Worm (Caenorhabditis elegans) whole organism, L1 larva: ENCODE measurements around the gene tmed-1.

Experiments used
- C04F5.9 ChIP-seq: sonication (generic microtip); optimal IDR thresholded peaks from 2 replicates; lab custom pipeline; 2016; ENCODE audit warnings: missing genetic modification characterization, missing compliant biosample characterization
- C16A3.4 ChIP-seq: fragments of 150-350 bp; optimal IDR thresholded peaks from 2 replicates; lab custom pipeline; 2014; ENCODE audit warnings: missing biosample characterization, missing genetic modification characterization
- F16B12.6 ChIP-seq: fragments of 150-350 bp; optimal IDR thresholded peaks from 2 replicates; lab custom pipeline; 2014; ENCODE audit warnings: missing biosample characterization, missing genetic modification characterization
- alr-1 ChIP-seq: fragments of 200-800 bp; sonication (Bioruptor generic); optimal IDR thresholded peaks from 2 replicates; lab custom pipeline; 2018; ENCODE audit warnings: borderline replicate concordance, mild to moderate bottlenecking, missing genetic modification characterization, missing compliant biosample characterization
- aly-2 ChIP-seq: fragments of 150-350 bp; optimal IDR thresholded peaks from 2 replicates; lab custom pipeline; 2014; ENCODE audit warnings: missing biosample characterization, missing genetic modification characterization
- blmp-1 ChIP-seq: fragments of 150-350 bp; optimal IDR thresholded peaks from 2 replicates; lab custom pipeline; 2014; ENCODE audit warnings: missing biosample characterization, missing genetic modification characterization
- ceh-63 ChIP-seq: fragments of 200-800 bp; sonication (Bioruptor generic); optimal IDR thresholded peaks from 2 replicates; lab custom pipeline; 2018; ENCODE audit warnings: mild to moderate bottlenecking, missing genetic modification characterization, missing compliant biosample characterization
- ceh-8 ChIP-seq: fragments of 200-800 bp; sonication (Bioruptor generic); optimal IDR thresholded peaks from 2 replicates; lab custom pipeline; 2018; ENCODE audit warnings: mild to moderate bottlenecking, missing genetic modification characterization, moderate library complexity, missing compliant biosample characterization
- ceh-88 ChIP-seq: fragments of 200-800 bp; sonication (Bioruptor generic); IDR thresholded peaks from 2 replicates; pipeline ENCODE4 v1.3.6; 2022; ENCODE audit warnings: missing genetic modification characterization, missing compliant biosample characterization
- dsc-1 ChIP-seq: sonication (generic microtip); optimal IDR thresholded peaks from 2 replicates; lab custom pipeline; 2016; ENCODE audit warnings: mild to moderate bottlenecking, missing genetic modification characterization, missing compliant biosample characterization
- efl-1 ChIP-seq, 4 experiments: fragments of 150-350 bp; optimal IDR thresholded peaks in 3 of 4; peaks in 1 of 4; 1 replicate in 1 of 4; 2 replicates in 3 of 4; lab custom pipeline; 2014; ENCODE audit warnings: missing biosample characterization in 2 of 4, missing genetic modification characterization in 2 of 4, missing genetic modification reagents in 2 of 4
- egl-27 ChIP-seq, 2 experiments: fragments of 150-350 bp in 1 of 2; sonication (generic microtip); optimal IDR thresholded peaks; 3 replicates each; lab custom pipeline; 2017 to 2018; ENCODE audit warnings: missing biosample characterization in 2 of 2, missing genetic modification characterization in 2 of 2, missing genetic modification reagents in 2 of 2
- elt-2 ChIP-seq: sonication (generic microtip); optimal IDR thresholded peaks from 2 replicates; lab custom pipeline; 2016; ENCODE audit warnings: missing genetic modification characterization, mild to moderate bottlenecking, inconsistent platforms, missing compliant biosample characterization, missing genetic modification reagents
- fkh-10 ChIP-seq: sonication (generic microtip); optimal IDR thresholded peaks from 2 replicates; lab custom pipeline; 2017; ENCODE audit warnings: missing biosample characterization, missing genetic modification reagents, missing genetic modification characterization
- fkh-8 ChIP-seq: sonication (generic microtip); optimal IDR thresholded peaks from 2 replicates; lab custom pipeline; 2016; ENCODE audit warnings: mild to moderate bottlenecking, missing genetic modification characterization, missing compliant biosample characterization
- fos-1 ChIP-seq: fragments of 150-350 bp; optimal IDR thresholded peaks from 2 replicates; lab custom pipeline; 2014; ENCODE audit warnings: missing biosample characterization, missing genetic modification characterization
- hlh-4 ChIP-seq: sonication (generic microtip); optimal IDR thresholded peaks from 2 replicates; lab custom pipeline; 2016; ENCODE audit warnings: mild to moderate bottlenecking, missing genetic modification characterization, missing compliant biosample characterization
- hpl-2 ChIP-seq: fragments of 150-350 bp; optimal IDR thresholded peaks from 2 replicates; lab custom pipeline; 2014; ENCODE audit warnings: missing biosample characterization, missing genetic modification reagents, missing genetic modification characterization
- irx-1 ChIP-seq: sonication (generic microtip); optimal IDR thresholded peaks from 2 replicates; lab custom pipeline; 2016; ENCODE audit warnings: missing genetic modification characterization, missing compliant biosample characterization
- isw-1 ChIP-seq: fragments of 200-800 bp; sonication (Bioruptor generic); IDR thresholded peaks from 2 replicates; pipeline ENCODE4 v1.3.6; 2022; ENCODE audit warnings: missing genetic modification characterization, missing compliant biosample characterization
- jun-1 ChIP-seq: fragments of 150-350 bp; optimal IDR thresholded peaks from 2 replicates; lab custom pipeline; 2014; ENCODE audit warnings: missing biosample characterization, missing genetic modification reagents, missing genetic modification characterization
- lin-14 ChIP-seq: fragments of 200-800 bp; sonication (Bioruptor generic); optimal IDR thresholded peaks from 2 replicates; lab custom pipeline; 2018; ENCODE audit warnings: mild to moderate bottlenecking, missing genetic modification characterization, moderate library complexity, missing compliant biosample characterization
- lin-39 ChIP-seq: fragments of 150-350 bp; optimal IDR thresholded peaks from 2 replicates; lab custom pipeline; 2014; ENCODE audit warnings: missing biosample characterization, missing genetic modification reagents, missing genetic modification characterization
- lir-3 ChIP-seq: sonication (generic microtip); optimal IDR thresholded peaks from 2 replicates; lab custom pipeline; 2016; ENCODE audit warnings: mild to moderate bottlenecking, missing genetic modification characterization, moderate library complexity, missing compliant biosample characterization; ENCODE audit not compliant: poor library complexity
- lsy-2 ChIP-seq, 2 experiments: fragments of 150-350 bp; optimal IDR thresholded peaks; 2 replicates each; lab custom pipeline; 2014; ENCODE audit warnings: missing biosample characterization in 2 of 2, missing genetic modification characterization in 2 of 2
- mab-9 ChIP-seq: fragments of 200-800 bp; sonication (Bioruptor generic); IDR thresholded peaks from 2 replicates; pipeline ENCODE4 v1.3.6; 2022; ENCODE audit warnings: missing genetic modification reagents, missing genetic modification characterization, missing compliant biosample characterization
- mdl-1 ChIP-seq, 2 experiments: fragments of 150-350 bp; optimal IDR thresholded peaks; 2 replicates each; lab custom pipeline; 2014 to 2017; ENCODE audit warnings: missing biosample characterization in 2 of 2, missing genetic modification characterization in 2 of 2, inconsistent platforms in 1 of 2
- mef-2 ChIP-seq: fragments of 150-350 bp; optimal IDR thresholded peaks from 2 replicates; lab custom pipeline; 2014; ENCODE audit warnings: missing biosample characterization, missing genetic modification characterization
- nhr-20 ChIP-seq: sonication (generic microtip); optimal IDR thresholded peaks from 2 replicates; lab custom pipeline; 2016; ENCODE audit warnings: mild to moderate bottlenecking, missing genetic modification characterization, missing compliant biosample characterization
- nhr-237 ChIP-seq: fragments of 150-350 bp; optimal IDR thresholded peaks from 2 replicates; lab custom pipeline; 2014; ENCODE audit warnings: missing biosample characterization, missing genetic modification characterization
- nhr-28 ChIP-seq: fragments of 150-350 bp; optimal IDR thresholded peaks from 2 replicates; lab custom pipeline; 2014; ENCODE audit warnings: missing biosample characterization, missing genetic modification characterization
- nhr-47 ChIP-seq: sonication (generic microtip); optimal IDR thresholded peaks from 2 replicates; lab custom pipeline; 2016; ENCODE audit warnings: mild to moderate bottlenecking, missing genetic modification characterization, moderate library complexity, missing compliant biosample characterization
- nhr-71 ChIP-seq: sonication (generic microtip); optimal IDR thresholded peaks from 2 replicates; lab custom pipeline; 2016; ENCODE audit warnings: mild to moderate bottlenecking, missing genetic modification characterization, moderate library complexity, missing compliant biosample characterization
- nhr-77 ChIP-seq: fragments of 150-350 bp; optimal IDR thresholded peaks from 2 replicates; lab custom pipeline; 2014; ENCODE audit warnings: missing biosample characterization, missing genetic modification characterization
- nhr-84 ChIP-seq: sonication (generic microtip); optimal IDR thresholded peaks from 2 replicates; lab custom pipeline; 2017; ENCODE audit warnings: missing biosample characterization, missing genetic modification characterization
- nhr-90 ChIP-seq: sonication (generic microtip); optimal IDR thresholded peaks from 2 replicates; lab custom pipeline; 2016; ENCODE audit warnings: mild to moderate bottlenecking, missing genetic modification characterization, missing compliant biosample characterization; ENCODE audit not compliant: poor library complexity
- pag-3 ChIP-seq: sonication (generic microtip); optimal IDR thresholded peaks from 2 replicates; lab custom pipeline; 2017; ENCODE audit warnings: missing genetic modification characterization, mild to moderate bottlenecking, missing compliant biosample characterization, antibody characterized with exemption, borderline replicate concordance; ENCODE audit not compliant: insufficient read depth
- pqm-1 ChIP-seq: sonication (generic microtip); optimal IDR thresholded peaks from 3 replicates; lab custom pipeline; 2017; ENCODE audit warnings: missing biosample characterization, missing genetic modification characterization
- skn-1 ChIP-seq: fragments of 150-350 bp; optimal IDR thresholded peaks from 2 replicates; lab custom pipeline; 2014; ENCODE audit warnings: missing biosample characterization, missing genetic modification characterization
- snu-23 ChIP-seq: sonication (generic microtip); optimal IDR thresholded peaks from 2 replicates; lab custom pipeline; 2016; ENCODE audit warnings: missing genetic modification characterization, missing compliant biosample characterization
- sptf-1 ChIP-seq: fragments of 150-350 bp; optimal IDR thresholded peaks from 2 replicates; lab custom pipeline; 2014; ENCODE audit warnings: missing biosample characterization, missing genetic modification characterization
- sup-37 ChIP-seq: fragments of 200-800 bp; sonication (Bioruptor generic); optimal IDR thresholded peaks from 2 replicates; lab custom pipeline; 2018; ENCODE audit warnings: mild to moderate bottlenecking, missing genetic modification characterization, missing compliant biosample characterization
- swsn-7 ChIP-seq: sonication (generic microtip); optimal IDR thresholded peaks from 2 replicates; lab custom pipeline; 2016; ENCODE audit warnings: missing genetic modification characterization, missing compliant biosample characterization
- tbx-2 ChIP-seq: sonication (generic microtip); optimal IDR thresholded peaks from 2 replicates; lab custom pipeline; 2016; ENCODE audit warnings: missing genetic modification characterization, missing compliant biosample characterization
- unc-62 ChIP-seq: fragments of 150-350 bp; optimal IDR thresholded peaks from 2 replicates; lab custom pipeline; 2014; ENCODE audit warnings: missing biosample characterization, missing genetic modification reagents, missing genetic modification characterization
- xbp-1 ChIP-seq: sonication (generic microtip); optimal IDR thresholded peaks from 2 replicates; lab custom pipeline; 2016; ENCODE audit warnings: missing genetic modification characterization, missing compliant biosample characterization
- zip-4 ChIP-seq: fragments of 200-800 bp; sonication (Bioruptor generic); optimal IDR thresholded peaks from 2 replicates; lab custom pipeline; 2018; ENCODE audit warnings: mild to moderate bottlenecking, missing genetic modification characterization, moderate library complexity, missing compliant biosample characterization
- ztf-11 ChIP-seq, 2 experiments: sonication (generic microtip); optimal IDR thresholded peaks; 2 replicates each; lab custom pipeline; 2016 to 2017; ENCODE audit warnings: missing genetic modification characterization in 2 of 2, missing biosample characterization in 1 of 2, missing compliant biosample characterization in 1 of 2

The tmed-1 gene

DNA sequence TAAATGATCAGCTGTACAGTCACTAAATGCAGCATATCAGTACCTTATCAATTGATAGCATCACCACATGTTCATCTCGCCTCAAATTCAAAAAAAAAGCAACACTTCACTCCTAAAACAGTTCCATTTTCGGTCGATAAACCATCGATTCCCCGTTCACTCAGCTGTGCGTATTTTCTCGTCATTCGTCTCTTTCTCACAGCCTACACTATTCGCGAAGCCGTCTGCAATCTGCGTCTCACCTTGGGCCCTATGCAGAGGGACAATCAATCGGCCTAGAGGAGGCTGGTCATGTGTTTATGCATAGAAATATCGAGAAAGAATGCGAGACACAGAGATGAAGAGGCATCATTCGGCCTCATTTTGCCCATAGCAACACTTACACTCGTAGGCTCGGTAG is 45.6 kb downstream of the tmed-1 start (continued):
- TF ChIP-seq sup-37 (GFP tag; lab: Kevin White, UChicago), result no peak
- peak in 1 of 2 experiments; percentile 55 for TF ChIP-seq ztf-11 (tag; optimal IDR thresholded peaks at IDR 0.05; lab: Kevin White, UChicago)
- TF ChIP-seq tbx-2 (tag; lab: Kevin White, UChicago), result peak; percentile 72
- TF ChIP-seq C16A3.4, result peak; percentile 83
- TF ChIP-seq nhr-47, result peak; percentile 85
- TF ChIP-seq hlh-4 (tag; lab: Kevin White, UChicago), result no peak
- TF ChIP-seq nhr-237, result peak; percentile 47
- peak; percentile 67 for TF ChIP-seq fos-1
- no peak for TF ChIP-seq nhr-28
- peak; percentile 63 for TF ChIP-seq nhr-77
- TF ChIP-seq ceh-88 (GFP tag; lab: Robert Waterston, UW), result peak; percentile 8; the same call in 1 of the 2 replicates
- no peak for TF ChIP-seq lin-39 (tag; lab: Kevin White, UChicago)
- peak; percentile 75 for TF ChIP-seq xbp-1
- TF ChIP-seq nhr-71 (tag; lab: Kevin White, UChicago), result peak; percentile 92
- no peak for TF ChIP-seq unc-62 (GFP tag; lab: Kevin White, UChicago)
- peak; percentile 93 for TF ChIP-seq nhr-20 (tag; lab: Kevin White, UChicago)
- TF ChIP-seq lsy-2 (tag; optimal IDR thresholded peaks at IDR 0.05; lab: Kevin White, UChicago), result peak; percentile 72 to 83
- TF ChIP-seq fkh-10, result no peak
- TF ChIP-seq ceh-8, result no peak
- peak; percentile 66 for TF ChIP-seq dsc-1 (tag; lab: Kevin White, UChicago)
- TF ChIP-seq blmp-1, result peak; percentile 44
- TF ChIP-seq lir-3 (tag; lab: Kevin White, UChicago), result peak; percentile 68
- TF ChIP-seq nhr-90, result peak; percentile 72
- TF ChIP-seq mef-2 (tag; lab: Kevin White, UChicago), result no peak
- TF ChIP-seq F16B12.6, result peak; percentile 67
- TF ChIP-seq zip-4 (GFP tag; lab: Kevin White, UChicago), result no peak
- TF ChIP-seq irx-1 (tag; lab: Kevin White, UChicago), result peak; percentile 32
- no peak for TF ChIP-seq hpl-2
- TF ChIP-seq, all 84 proteins: peak for 45

DNA sequence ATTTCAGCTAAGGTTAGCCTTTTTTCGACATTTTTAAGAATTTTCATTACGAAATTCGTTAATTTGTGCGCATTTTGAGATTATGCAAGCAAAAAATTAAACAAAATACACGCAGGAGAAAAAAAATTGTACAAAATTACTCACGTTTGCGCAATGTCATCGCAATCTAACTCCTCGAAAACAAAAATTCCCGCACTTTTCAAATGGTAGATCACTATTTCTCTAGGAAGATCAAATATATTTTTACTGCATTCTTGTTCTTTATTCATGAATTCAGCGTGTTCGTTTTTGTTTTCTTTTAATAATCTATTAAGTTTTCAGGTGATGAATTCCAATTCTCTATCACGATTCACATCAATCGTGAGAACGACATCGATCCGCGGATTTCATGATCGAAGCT is 47.0 kb downstream of the tmed-1 start, which contains the start of the genes T12G3.6 and mrpl-51:
TSS of gene T12G3.6 (minus strand) at position 269 of the 400 bp plus-strand sequence.
TSS of gene mrpl-51 (plus strand) at position 322 of the 400 bp plus-strand sequence.
- no peak for TF ChIP-seq efl-1 (optimal IDR thresholded peaks at IDR 0.05; lab: Kevin White, UChicago)
- peak in 1 of 2 experiments; percentile 1 for TF ChIP-seq efl-1 (GFP tag; optimal IDR thresholded peaks at IDR 0.05 in 1 of 2; lab: Kevin White, UChicago)
- no peak for TF ChIP-seq fkh-8
- no peak for TF ChIP-seq aly-2 (tag; lab: Kevin White, UChicago)
- no peak for TF ChIP-seq isw-1
- TF ChIP-seq sptf-1 (tag; lab: Kevin White, UChicago), result no peak
- TF ChIP-seq sup-37 (GFP tag; lab: Kevin White, UChicago), result no peak
- TF ChIP-seq lir-3 (tag; lab: Kevin White, UChicago), result no peak
- TF ChIP-seq C04F5.9 (tag; lab: Kevin White, UChicago), result no peak
- no peak for TF ChIP-seq pag-3

DNA sequence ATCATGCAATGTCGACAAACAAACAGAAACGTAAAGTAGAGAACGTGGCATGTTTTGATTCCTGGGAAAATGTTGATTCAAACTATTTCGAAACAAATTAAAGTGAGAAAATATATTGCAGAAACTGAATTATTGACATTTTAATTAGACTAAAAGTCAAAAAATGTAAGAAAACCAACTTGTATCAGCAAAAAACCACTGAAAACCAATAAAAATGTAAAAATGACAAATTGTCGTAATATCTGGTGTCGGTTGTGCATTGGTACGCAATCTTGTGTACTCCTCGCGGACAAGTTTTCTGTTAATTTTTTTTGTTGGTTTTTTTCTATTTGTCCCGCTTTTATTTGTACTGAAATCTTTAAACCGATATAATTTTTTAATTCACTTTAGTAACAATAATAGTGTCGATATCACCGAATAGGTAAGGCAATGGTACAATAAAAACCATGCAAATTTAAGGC is 48.2 kb downstream of the tmed-1 start, which contains the start of gene T12G3.11:
TSS of gene T12G3.11 (minus strand) at position 51 of the 461 bp plus-strand sequence.
- no peak for TF ChIP-seq nhr-237
- peak in 1 of 2 experiments; percentile 11 for TF ChIP-seq mdl-1 (tag; optimal IDR thresholded peaks at IDR 0.05; lab: Kevin White, UChicago)
- TF ChIP-seq pqm-1 (tag; lab: Kevin White, UChicago), result no peak
- peak; percentile 62 for TF ChIP-seq nhr-20 (tag; lab: Kevin White, UChicago)
- peak; percentile 24 for TF ChIP-seq irx-1 (tag; lab: Kevin White, UChicago)
- peak; percentile 86 for TF ChIP-seq F16B12.6
- no peak for TF ChIP-seq jun-1 (tag; lab: Kevin White, UChicago)
- peak; percentile 70 to 76 for TF ChIP-seq lsy-2 (tag; optimal IDR thresholded peaks at IDR 0.05; lab: Kevin White, UChicago)
- TF ChIP-seq skn-1 (tag; lab: Kevin White, UChicago), result peak; percentile 31
- TF ChIP-seq snu-23 (GFP tag; lab: Kevin White, UChicago), result peak; percentile 75
- peak; percentile 48 for TF ChIP-seq lin-14 (GFP tag; lab: Kevin White, UChicago)
- peak; percentile 29 for TF ChIP-seq dsc-1 (tag; lab: Kevin White, UChicago)
- no peak for TF ChIP-seq nhr-84 (tag; lab: Kevin White, UChicago)
- no peak for TF ChIP-seq ceh-63
- peak; percentile 49 for TF ChIP-seq tbx-2 (tag; lab: Kevin White, UChicago)
- TF ChIP-seq isw-1, result no peak
- TF ChIP-seq ceh-8, result no peak
- no peak for TF ChIP-seq zip-4 (GFP tag; lab: Kevin White, UChicago)
- TF ChIP-seq egl-27 (tag; optimal IDR thresholded peaks at IDR 0.05; lab: Kevin White, UChicago), result no peak
- no peak for TF ChIP-seq elt-2
- TF ChIP-seq sup-37 (GFP tag; lab: Kevin White, UChicago), result no peak
- no peak for TF ChIP-seq alr-1 (tag; lab: Kevin White, UChicago)
- TF ChIP-seq lir-3 (tag; lab: Kevin White, UChicago), result peak; percentile 3
- no peak for TF ChIP-seq mab-9 (GFP tag; lab: Robert Waterston, UW)
- peak; percentile 59 for TF ChIP-seq swsn-7 (tag; lab: Kevin White, UChicago)
- peak; percentile 57 for TF ChIP-seq xbp-1
